Fruit fly (Drosophila melanogaster) whole organism, embryonic: ENCODE results near the gene CG15143.

Source experiments
- ATbp ChIP-seq: fragments of 200-800 bp; sonication (Bioruptor generic); optimal IDR thresholded peaks from 2 replicates; lab custom pipeline; 2017; ENCODE audit warnings: missing biosample characterization, mild to moderate bottlenecking, missing genetic modification characterization, missing genetic modification reagents
- Blimp-1 ChIP-seq: fragments of 200-800 bp; sonication (Bioruptor generic); optimal IDR thresholded peaks from 3 replicates; lab custom pipeline; 2018; ENCODE audit warnings: missing biosample characterization, missing genetic modification characterization, mild to moderate bottlenecking, moderate library complexity, missing genetic modification reagents
- CG11560 ChIP-seq: fragments of 200-800 bp; sonication (Bioruptor generic); IDR thresholded peaks from 3 replicates; pipeline ENCODE4 v1.3.6; 2022; ENCODE audit warnings: missing biosample characterization, missing genetic modification characterization
- CG11695 ChIP-seq: fragments of 200-800 bp; sonication (Bioruptor generic); IDR thresholded peaks from 3 replicates; pipeline ENCODE4 v1.3.6; 2022; ENCODE audit warnings: missing biosample characterization, missing genetic modification characterization
- CG13287 ChIP-seq: fragments of 200-800 bp; sonication (Bioruptor generic); IDR thresholded peaks from 2 replicates; pipeline ENCODE4 v1.3.6; 2022; ENCODE audit warnings: missing biosample characterization, missing genetic modification characterization; ENCODE audit not compliant: partially characterized antibody
- CG13894 ChIP-seq: fragments of 200-800 bp; sonication (Bioruptor generic); optimal IDR thresholded peaks from 3 replicates; lab custom pipeline; 2018; ENCODE audit warnings: missing biosample characterization, mild to moderate bottlenecking, missing genetic modification characterization, moderate library complexity
- CG17612 ChIP-seq: fragments of 200-800 bp; sonication (Bioruptor generic); IDR thresholded peaks from 2 replicates; pipeline ENCODE4 v1.3.6; 2022; ENCODE audit warnings: missing biosample characterization, missing genetic modification characterization
- CG17802 ChIP-seq: fragments of 200-800 bp; sonication (Bioruptor generic); optimal IDR thresholded peaks from 2 replicates; lab custom pipeline; 2018; ENCODE audit warnings: missing biosample characterization, mild to moderate bottlenecking, missing genetic modification characterization, moderate library complexity
- CG17829 ChIP-seq: fragments of 200-800 bp; optimal IDR thresholded peaks from 2 replicates; lab custom pipeline; 2019; ENCODE audit warnings: missing biosample characterization, mild to moderate bottlenecking, missing genetic modification characterization, moderate library complexity
- CG2116 ChIP-seq: fragments of 200-800 bp; sonication (Bioruptor generic); optimal IDR thresholded peaks from 3 replicates; lab custom pipeline; 2018; ENCODE audit warnings: missing biosample characterization, mild to moderate bottlenecking, missing genetic modification characterization
- CG2678 ChIP-seq: fragments of 200-800 bp; sonication (Bioruptor generic); optimal IDR thresholded peaks from 3 replicates; lab custom pipeline; 2019; ENCODE audit warnings: missing biosample characterization, mild to moderate bottlenecking, missing genetic modification characterization, moderate library complexity
- CG2889 ChIP-seq: fragments of 200-800 bp; sonication (Bioruptor generic); IDR thresholded peaks from 3 replicates; pipeline ENCODE4 v1.3.6; 2022; ENCODE audit warnings: missing biosample characterization, missing genetic modification characterization
- CG30431 ChIP-seq: fragments of 200-800 bp; sonication (Bioruptor generic); optimal IDR thresholded peaks from 2 replicates; lab custom pipeline; 2017; ENCODE audit warnings: missing biosample characterization, missing genetic modification characterization
- CG31224 ChIP-seq: fragments of 200-800 bp; sonication (Bioruptor generic); IDR thresholded peaks from 2 replicates; pipeline ENCODE4 v1.3.6; 2022; ENCODE audit warnings: missing biosample characterization, missing genetic modification characterization
- CG32767 ChIP-seq: fragments of 200-800 bp; sonication (Bioruptor generic); IDR thresholded peaks from 2 replicates; pipeline ENCODE4 v1.3.6; 2022; ENCODE audit warnings: missing biosample characterization, missing genetic modification characterization
- CG3281 ChIP-seq: fragments of 200-800 bp; sonication (Bioruptor generic); optimal IDR thresholded peaks from 3 replicates; lab custom pipeline; 2017; ENCODE audit warnings: missing biosample characterization, mild to moderate bottlenecking, missing genetic modification characterization
- CG3838 ChIP-seq: fragments of 200-800 bp; sonication (Bioruptor generic); optimal IDR thresholded peaks from 3 replicates; lab custom pipeline; 2016; ENCODE audit warnings: missing biosample characterization, missing genetic modification characterization
- CG4328 ChIP-seq: fragments of 200-800 bp; sonication (Bioruptor generic); optimal IDR thresholded peaks from 3 replicates; lab custom pipeline; 2017; ENCODE audit warnings: missing biosample characterization, missing genetic modification reagents, missing genetic modification characterization
- CG4820 ChIP-seq: fragments of 200-800 bp; sonication (Bioruptor generic); optimal IDR thresholded peaks from 3 replicates; lab custom pipeline; 2016; ENCODE audit warnings: missing biosample characterization, missing genetic modification characterization
- CG7372 ChIP-seq: fragments of 200-800 bp; sonication (Bioruptor generic); IDR thresholded peaks from 2 replicates; pipeline ENCODE4 v1.3.6; 2022; ENCODE audit warnings: missing biosample characterization, missing genetic modification characterization
- CG7987 ChIP-seq: fragments of 200-800 bp; sonication (Bioruptor generic); optimal IDR thresholded peaks from 2 replicates; lab custom pipeline; 2018; ENCODE audit warnings: missing biosample characterization, mild to moderate bottlenecking, missing genetic modification characterization, moderate library complexity
- CG8924 ChIP-seq: fragments of 200-800 bp; optimal IDR thresholded peaks from 3 replicates; lab custom pipeline; 2019; ENCODE audit warnings: missing biosample characterization, mild to moderate bottlenecking, missing genetic modification characterization, moderate library complexity
- CG8944 ChIP-seq: fragments of 200-800 bp; sonication (Bioruptor generic); optimal IDR thresholded peaks from 3 replicates; lab custom pipeline; 2016; ENCODE audit warnings: missing biosample characterization, missing genetic modification characterization
- Dad ChIP-seq: fragments of 200-800 bp; sonication (Bioruptor generic); optimal IDR thresholded peaks from 3 replicates; lab custom pipeline; 2016; ENCODE audit warnings: missing biosample characterization, missing genetic modification characterization
- Dp ChIP-seq: fragments of 200-800 bp; sonication (Bioruptor generic); optimal IDR thresholded peaks from 2 replicates; lab custom pipeline; 2018; ENCODE audit warnings: missing biosample characterization, mild to moderate bottlenecking, missing genetic modification characterization, moderate library complexity
- Lim3 ChIP-seq: fragments of 200-800 bp; sonication (Bioruptor generic); IDR thresholded peaks from 2 replicates; pipeline ENCODE4 v1.3.6; 2022; ENCODE audit warnings: missing biosample characterization, missing genetic modification characterization
- Meics ChIP-seq: fragments of 200-800 bp; sonication (Bioruptor generic); optimal IDR thresholded peaks from 2 replicates; lab custom pipeline; 2017; ENCODE audit warnings: missing biosample characterization, mild to moderate bottlenecking, missing genetic modification characterization
- NFAT ChIP-seq: fragments of 200-800 bp; sonication (Bioruptor generic); IDR thresholded peaks from 2 replicates; pipeline ENCODE4 v1.3.6; 2022; ENCODE audit warnings: missing biosample characterization, missing genetic modification characterization
- Oaz ChIP-seq: fragments of 200-800 bp; sonication (Bioruptor generic); IDR thresholded peaks from 2 replicates; pipeline ENCODE4 v1.3.6; 2022; ENCODE audit warnings: missing biosample characterization, missing genetic modification characterization
- Opbp ChIP-seq: fragments of 200-800 bp; sonication (Bioruptor generic); IDR thresholded peaks from 3 replicates; pipeline ENCODE4 v1.3.6; 2022; ENCODE audit warnings: missing biosample characterization, missing genetic modification characterization; ENCODE audit not compliant: partially characterized antibody
- Pdp1 ChIP-seq, 2 experiments: fragments of 200-800 bp; sonication (Bioruptor generic); optimal IDR thresholded peaks; 3 replicates each; lab custom pipeline; 2016; ENCODE audit warnings: missing biosample characterization in 2 of 2, missing genetic modification characterization in 2 of 2, mild to moderate bottlenecking in 1 of 2, moderate library complexity in 1 of 2
- Ssrp ChIP-seq: fragments of 200-800 bp; sonication (Bioruptor generic); optimal IDR thresholded peaks from 2 replicates; lab custom pipeline; 2018; ENCODE audit warnings: missing biosample characterization, mild to moderate bottlenecking, missing genetic modification characterization, moderate library complexity
- Taf1 ChIP-seq: fragments of 200-800 bp; sonication (Bioruptor generic); IDR thresholded peaks from 2 replicates; pipeline ENCODE4 v1.3.6; 2022; ENCODE audit warnings: missing biosample characterization, missing genetic modification characterization
- Usf ChIP-seq: fragments of 200-800 bp; sonication (Bioruptor generic); optimal IDR thresholded peaks from 2 replicates; lab custom pipeline; 2017; ENCODE audit warnings: missing genotype, missing biosample characterization, missing genetic modification characterization
- ab ChIP-seq: fragments of 200-800 bp; sonication (Bioruptor generic); optimal IDR thresholded peaks from 2 replicates; lab custom pipeline; 2016; ENCODE audit warnings: missing biosample characterization, missing genetic modification characterization
- amos ChIP-seq: fragments of 200-800 bp; sonication (Bioruptor generic); IDR thresholded peaks from 2 replicates; pipeline ENCODE4 v1.3.6; 2022; ENCODE audit warnings: missing biosample characterization, missing genetic modification characterization; ENCODE audit not compliant: partially characterized antibody
- br ChIP-seq: fragments of >200 bp; optimal IDR thresholded peaks from 2 replicates; lab custom pipeline; 2017
- cad ChIP-seq: fragments of >200 bp; optimal IDR thresholded peaks from 2 replicates; lab custom pipeline; 2017; ENCODE audit warnings: missing biosample characterization, missing genetic modification characterization
- cg ChIP-seq: fragments of 200-800 bp; sonication (Bioruptor generic); optimal IDR thresholded peaks from 3 replicates; lab custom pipeline; 2019; ENCODE audit warnings: missing biosample characterization, mild to moderate bottlenecking, missing genetic modification characterization, moderate library complexity
- dan ChIP-seq: fragments of 200-800 bp; sonication (Bioruptor generic); IDR thresholded peaks from 2 replicates; pipeline ENCODE4 v1.3.6; 2022; ENCODE audit warnings: missing biosample characterization, missing genetic modification characterization
- en ChIP-seq: fragments of 200-800 bp; sonication (Bioruptor generic); optimal IDR thresholded peaks from 2 replicates; lab custom pipeline; 2016; ENCODE audit warnings: missing biosample characterization, missing genetic modification characterization
- fd96Cb ChIP-seq: fragments of 200-800 bp; sonication (Bioruptor generic); optimal IDR thresholded peaks from 2 replicates; lab custom pipeline; 2018; ENCODE audit warnings: missing biosample characterization, mild to moderate bottlenecking, missing genetic modification characterization, moderate library complexity
- fru ChIP-seq: fragments of >200 bp; optimal IDR thresholded peaks from 2 replicates; lab custom pipeline; 2017
- h ChIP-seq: fragments of >200 bp; optimal IDR thresholded peaks from 2 replicates; lab custom pipeline; 2017
- lbe ChIP-seq: fragments of 200-800 bp; sonication (Bioruptor generic); optimal IDR thresholded peaks from 2 replicates; lab custom pipeline; 2016; ENCODE audit warnings: missing biosample characterization, mild to moderate bottlenecking, missing genetic modification characterization
- nerfin-2 ChIP-seq: fragments of 200-800 bp; sonication (Bioruptor generic); IDR thresholded peaks from 2 replicates; pipeline ENCODE4 v1.3.6; 2022; ENCODE audit warnings: missing biosample characterization, missing genetic modification characterization; ENCODE audit not compliant: partially characterized antibody
- otp ChIP-seq: fragments of 200-800 bp; sonication (Bioruptor generic); IDR thresholded peaks from 3 replicates; pipeline ENCODE4, ENCODE4 v1.3.6; 2022; ENCODE audit warnings: missing biosample characterization, missing genetic modification characterization
- pho ChIP-seq: fragments of 200-800 bp; sonication (Bioruptor generic); optimal IDR thresholded peaks from 2 replicates; lab custom pipeline; 2016; ENCODE audit warnings: missing biosample characterization, missing genetic modification characterization
- pita ChIP-seq: fragments of 200-800 bp; sonication (Bioruptor generic); optimal IDR thresholded peaks from 2 replicates; lab custom pipeline; 2017; ENCODE audit warnings: missing biosample characterization, mild to moderate bottlenecking, missing genetic modification characterization
- pros ChIP-seq: fragments of 200-800 bp; sonication (Bioruptor generic); optimal IDR thresholded peaks from 3 replicates; lab custom pipeline; 2019; ENCODE audit warnings: missing biosample characterization, mild to moderate bottlenecking, missing genetic modification characterization, moderate library complexity
- sd ChIP-seq: fragments of 200-800 bp; sonication (Bioruptor generic); optimal IDR thresholded peaks from 3 replicates; lab custom pipeline; 2018; ENCODE audit warnings: missing biosample characterization, mild to moderate bottlenecking, missing genetic modification characterization, moderate library complexity
- ssp ChIP-seq: fragments of 200-800 bp; sonication (Bioruptor generic); IDR thresholded peaks from 2 replicates; pipeline ENCODE4 v1.3.6; 2022; ENCODE audit warnings: missing biosample characterization, missing genetic modification characterization

The CG15143 gene

dm6 chr2L:17484174-17484573 is 40.2 kb downstream of the CG15143 start, which contains the start of the genes GCS2beta and CG5131 (continued):
- TF ChIP-seq Usf (GFP tag; lab: Kevin White, UChicago) (peak; percentile 81), CG4820 (GFP tag; lab: Kevin White, UChicago) (peak; percentile 92), CG11695 (GFP tag; lab: Robert Waterston, UW) (peak; percentile 84; the same call in 2 of the 3 replicates), CG3838 (peak; percentile 71), br (lab: Kevin White, UChicago) (no peak), CG7987 (peak; percentile 84), h (lab: Kevin White, UChicago) (no peak), NFAT (peak; percentile 95), CG17829 (tag; lab: Kevin White, UChicago) (peak; percentile 88), Pdp1 (GFP tag; optimal IDR thresholded peaks at IDR 0.05; lab: Kevin White, UChicago) (peak; percentile 97 to 98), cg (GFP tag; lab: Kevin White, UChicago) (no peak), fd96Cb (peak; percentile 86), Opbp (GFP tag; lab: Robert Waterston, UW) (peak; percentile 89), CG13894 (no peak), Dad (GFP tag; lab: Kevin White, UChicago) (peak; percentile 94), Taf1 (GFP tag; lab: Robert Waterston, UW) (peak; percentile 93), nerfin-2 (GFP tag; lab: Robert Waterston, UW) (peak; percentile 62; the same call in 1 of the 2 replicates), CG2889 (peak; percentile 94), CG17802 (tag; lab: Kevin White, UChicago) (peak; percentile 73), CG7372 (peak; percentile 94), Meics (GFP tag; lab: Kevin White, UChicago) (peak; percentile 91), CG8944 (GFP tag; lab: Kevin White, UChicago) (peak; percentile 97), CG11560 (tag; lab: Robert Waterston, UW) (peak; percentile 88), CG31224 (GFP tag; lab: Robert Waterston, UW) (peak; percentile 87), fru (lab: Kevin White, UChicago) (no peak), sd (peak; percentile 92), en (GFP tag; lab: Kevin White, UChicago) (peak; percentile 83), ab (peak; percentile 94), CG32767 (GFP tag; lab: Robert Waterston, UW) (peak; percentile 85), Dp (GFP tag; lab: Kevin White, UChicago) (peak; percentile 70), Ssrp (tag; lab: Kevin White, UChicago) (peak; percentile 91), CG3281 (peak; percentile 89), Blimp-1 (GFP tag; lab: Kevin White, UChicago) (peak; percentile 78), CG8924 (tag; lab: Kevin White, UChicago) (peak; percentile 87), Oaz (GFP tag; lab: Robert Waterston, UW) (peak; percentile 88), pros (no peak), dan (0 out of 2 replicates have a peak, but pooled peaks have one; percentile 54), Lim3 (peak; percentile 47; the same call in 1 of the 2 replicates), CG4328 (GFP tag; lab: Kevin White, UChicago) (peak; percentile 71), CG30431 (GFP tag; lab: Kevin White, UChicago) (peak; percentile 93), lbe (GFP tag; lab: Kevin White, UChicago) (no peak), otp (GFP tag; lab: Robert Waterston, UW) (peak; percentile 75; the same call in 2 of the 3 replicates), pita (GFP tag; lab: Kevin White, UChicago) (no peak), amos (GFP tag; lab: Robert Waterston, UW) (peak; percentile 85), CG17612 (GFP tag; lab: Robert Waterston, UW) (peak; percentile 88), CG2116 (GFP tag; lab: Kevin White, UChicago) (peak; percentile 90), ssp (GFP tag; lab: Robert Waterston, UW) (peak; percentile 86), CG13287 (GFP tag; lab: Robert Waterston, UW) (peak; percentile 96), pho (GFP tag; lab: Kevin White, UChicago) (peak; percentile 98), CG2678 (tag; lab: Kevin White, UChicago) (peak; percentile 88), cad (GFP tag; lab: Kevin White, UChicago) (peak; percentile 23), ATbp (GFP tag; lab: Kevin White, UChicago) (peak; percentile 80)
